Worm (Caenorhabditis elegans) whole organism, L3 larva: ENCODE measurements around the gene C13A2.3.
A peak's percentile ranks its signal among the peaks of the same experiment; 100 is the strongest.

Source experiments
- R02D3.7 ChIP-seq: fragments of 150-350 bp; optimal IDR thresholded peaks from 2 replicates; lab custom pipeline; 2014; ENCODE audit warnings: missing biosample characterization, missing genetic modification characterization
- ZK546.5 ChIP-seq: sonication (generic microtip); optimal IDR thresholded peaks from 2 replicates; lab custom pipeline; 2017; ENCODE audit warnings: missing biosample characterization, missing genetic modification characterization
- ama-1 ChIP-seq: fragments of 150-350 bp; optimal IDR thresholded peaks from 2 replicates; lab custom pipeline; 2018
- ceh-28 ChIP-seq: fragments of 150-350 bp; optimal IDR thresholded peaks from 2 replicates; lab custom pipeline; 2014; ENCODE audit warnings: missing biosample characterization, missing genetic modification reagents, missing genetic modification characterization
- ceh-82 ChIP-seq: fragments of 150-350 bp; optimal IDR thresholded peaks from 2 replicates; lab custom pipeline; 2014; ENCODE audit warnings: missing biosample characterization, missing genetic modification characterization
- ceh-9 ChIP-seq: sonication (generic microtip); optimal IDR thresholded peaks from 2 replicates; lab custom pipeline; 2018; ENCODE audit warnings: missing biosample characterization, missing genetic modification characterization
- daf-12 ChIP-seq: fragments of 150-350 bp; optimal IDR thresholded peaks from 2 replicates; lab custom pipeline; 2014; ENCODE audit warnings: missing biosample characterization, missing genetic modification reagents, missing genetic modification characterization
- egl-27 ChIP-seq: sonication (generic microtip); optimal IDR thresholded peaks from 4 replicates; lab custom pipeline; 2017; ENCODE audit warnings: missing biosample characterization, missing genetic modification reagents, missing genetic modification characterization
- egl-5 ChIP-seq: fragments of 150-350 bp; optimal IDR thresholded peaks from 2 replicates; lab custom pipeline; 2017; ENCODE audit warnings: missing biosample characterization, missing genetic modification reagents, missing genetic modification characterization, inconsistent platforms
- elt-2 ChIP-seq: sonication (generic microtip); optimal IDR thresholded peaks from 2 replicates; lab custom pipeline; 2016; ENCODE audit warnings: missing genetic modification reagents, mild to moderate bottlenecking, missing genetic modification characterization, missing compliant biosample characterization
- elt-3 ChIP-seq, 3 experiments: fragments of 150-350 bp in 1 of 3; sonication (generic microtip) in 2 of 3; optimal IDR thresholded peaks; 2 replicates in 2 of 3; 4 replicates in 1 of 3; lab custom pipeline; 2014 to 2017; ENCODE audit warnings: missing biosample characterization in 3 of 3, missing genetic modification characterization in 3 of 3
- eor-1 ChIP-seq, 2 experiments: fragments of 150-350 bp; optimal IDR thresholded peaks; 2 replicates each; lab custom pipeline; 2014 to 2018; ENCODE audit warnings: missing biosample characterization in 2 of 2, missing genetic modification characterization in 2 of 2
- fkh-2 ChIP-seq: fragments of 150-350 bp; optimal IDR thresholded peaks from 2 replicates; lab custom pipeline; 2014; ENCODE audit warnings: missing biosample characterization, missing genetic modification reagents, missing genetic modification characterization
- fos-1 ChIP-seq: fragments of 150-350 bp; optimal IDR thresholded peaks from 2 replicates; lab custom pipeline; 2014; ENCODE audit warnings: missing biosample characterization, missing genetic modification characterization
- hmg-11 ChIP-seq: sonication (generic microtip); optimal IDR thresholded peaks from 2 replicates; lab custom pipeline; 2016; ENCODE audit warnings: missing genetic modification characterization, missing compliant biosample characterization
- jun-1 ChIP-seq: fragments of 150-350 bp; optimal IDR thresholded peaks from 2 replicates; lab custom pipeline; 2014; ENCODE audit warnings: missing biosample characterization, missing genetic modification reagents, missing genetic modification characterization
- lin-15B ChIP-seq: fragments of 150-350 bp; optimal IDR thresholded peaks from 2 replicates; lab custom pipeline; 2014; ENCODE audit warnings: missing biosample characterization, missing genetic modification characterization
- lin-39 ChIP-seq: fragments of 150-350 bp; optimal IDR thresholded peaks from 2 replicates; lab custom pipeline; 2018; ENCODE audit warnings: missing biosample characterization, missing genetic modification reagents, missing genetic modification characterization
- lsy-12 ChIP-seq: sonication (generic microtip); optimal IDR thresholded peaks from 2 replicates; lab custom pipeline; 2016; ENCODE audit warnings: mild to moderate bottlenecking, missing genetic modification characterization, missing compliant biosample characterization
- mdl-1 ChIP-seq: fragments of 150-350 bp; optimal IDR thresholded peaks from 2 replicates; lab custom pipeline; 2014; ENCODE audit warnings: missing biosample characterization, missing genetic modification characterization
- mml-1 ChIP-seq: fragments of 150-350 bp; sonication (generic microtip); optimal IDR thresholded peaks from 3 replicates; lab custom pipeline; 2014; ENCODE audit warnings: missing biosample characterization, missing genetic modification characterization
- nfya-1 ChIP-seq: sonication (generic microtip); optimal IDR thresholded peaks from 2 replicates; lab custom pipeline; 2017; ENCODE audit warnings: missing genetic modification characterization, mild to moderate bottlenecking, missing compliant biosample characterization, antibody characterized with exemption, moderate library complexity; ENCODE audit not compliant: insufficient read depth
- nhr-11 ChIP-seq: fragments of 150-350 bp; optimal IDR thresholded peaks from 2 replicates; lab custom pipeline; 2014; ENCODE audit warnings: missing biosample characterization, missing genetic modification characterization
- nhr-23 ChIP-seq: fragments of 150-350 bp; optimal IDR thresholded peaks from 2 replicates; lab custom pipeline; 2014; ENCODE audit warnings: missing biosample characterization, missing genetic modification reagents, missing genetic modification characterization
- nhr-237 ChIP-seq: fragments of 150-350 bp; optimal IDR thresholded peaks from 2 replicates; lab custom pipeline; 2014; ENCODE audit warnings: missing biosample characterization, missing genetic modification characterization
- nhr-25 ChIP-seq: sonication (generic microtip); optimal IDR thresholded peaks from 2 replicates; lab custom pipeline; 2017; ENCODE audit warnings: missing biosample characterization, missing genetic modification characterization
- nhr-28 ChIP-seq: fragments of 150-350 bp; optimal IDR thresholded peaks from 2 replicates; lab custom pipeline; 2014; ENCODE audit warnings: missing biosample characterization, missing genetic modification characterization
- nhr-43 ChIP-seq: sonication (generic microtip); optimal IDR thresholded peaks from 2 replicates; lab custom pipeline; 2016; ENCODE audit warnings: mild to moderate bottlenecking, missing genetic modification characterization, missing compliant biosample characterization; ENCODE audit not compliant: poor library complexity, severe bottlenecking
- nhr-67 ChIP-seq: fragments of 150-350 bp; optimal IDR thresholded peaks from 2 replicates; lab custom pipeline; 2014; ENCODE audit warnings: missing biosample characterization, missing genetic modification characterization
- nhr-76 ChIP-seq: fragments of 150-350 bp; sonication (generic microtip); optimal IDR thresholded peaks from 5 replicates; lab custom pipeline; 2014; ENCODE audit warnings: missing biosample characterization, missing genetic modification characterization
- nhr-77 ChIP-seq: fragments of 150-350 bp; optimal IDR thresholded peaks from 2 replicates; lab custom pipeline; 2014; ENCODE audit warnings: missing biosample characterization, missing genetic modification characterization
- pha-4 ChIP-seq: fragments of 150-350 bp; optimal IDR thresholded peaks from 2 replicates; lab custom pipeline; 2014; ENCODE audit warnings: missing biosample characterization, missing genetic modification reagents, missing genetic modification characterization
- pqm-1 ChIP-seq: fragments of 150-350 bp; optimal IDR thresholded peaks from 2 replicates; lab custom pipeline; 2017; ENCODE audit warnings: missing biosample characterization, missing genetic modification characterization, inconsistent platforms
- skn-1 ChIP-seq: fragments of 150-350 bp; optimal IDR thresholded peaks from 2 replicates; lab custom pipeline; 2014; ENCODE audit warnings: missing biosample characterization, missing genetic modification characterization
- snpc-4 ChIP-seq: fragments of 150-350 bp; optimal IDR thresholded peaks from 2 replicates; lab custom pipeline; 2014; ENCODE audit warnings: missing biosample characterization, missing genetic modification characterization
- tbx-2 ChIP-seq: sonication (generic microtip); optimal IDR thresholded peaks from 2 replicates; lab custom pipeline; 2016; ENCODE audit warnings: mild to moderate bottlenecking, missing genetic modification characterization, missing compliant biosample characterization
- unc-39 ChIP-seq: sonication (generic microtip); optimal IDR thresholded peaks from 4 replicates; lab custom pipeline; 2017; ENCODE audit warnings: missing biosample characterization, missing genetic modification characterization
- unc-62 ChIP-seq: fragments of 150-350 bp; sonication (generic microtip); optimal IDR thresholded peaks from 4 replicates; lab custom pipeline; 2014; ENCODE audit warnings: missing biosample characterization, missing genetic modification reagents, missing genetic modification characterization
- ztf-11 ChIP-seq: fragments of 150-350 bp; optimal IDR thresholded peaks from 2 replicates; lab custom pipeline; 2014; ENCODE audit warnings: missing biosample characterization, missing genetic modification characterization
- ztf-4 ChIP-seq: fragments of 150-350 bp; optimal IDR thresholded peaks from 2 replicates; lab custom pipeline; 2014; ENCODE audit warnings: missing biosample characterization, missing genetic modification characterization

Gene C13A2.3

ce11 chrV:7282037-7282436, at the start of gene C13A2.3:
C13A2.3 (plus strand) TSS chrV:7282337.
- TF ChIP-seq eor-1 (tag; optimal IDR thresholded peaks at IDR 0.05; lab: Kevin White, UChicago) (no peak), pha-4 (tag; lab: Kevin White, UChicago) (no peak), snpc-4 (tag; lab: Kevin White, UChicago) (no peak)
- TF ChIP-seq, all 47 proteins: peak for 0

DNA sequence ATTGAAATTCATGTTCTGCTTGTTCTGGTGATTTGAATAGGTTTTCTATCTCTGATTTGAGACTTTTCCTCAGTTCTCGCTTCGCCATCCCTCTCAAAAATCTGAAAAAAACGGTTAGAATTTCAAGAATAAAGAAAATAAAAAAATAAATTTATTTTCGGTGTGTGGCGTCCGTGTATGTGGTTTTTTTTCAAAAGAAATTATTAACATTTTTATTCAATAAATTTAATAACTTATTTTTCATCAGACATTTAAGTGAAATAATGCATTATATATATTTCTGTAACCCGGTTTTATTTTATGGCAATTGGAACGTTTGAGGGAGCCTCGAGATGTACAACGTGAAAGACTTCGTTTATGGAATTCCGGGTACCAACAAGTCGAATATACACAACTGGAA, 47.4 kb upstream of the C13A2.3 start, which contains the start of gene C05C8.5:
Gene C05C8.5, minus strand, starts transcription at position 101 of the 400 bp plus-strand sequence.
- no peak for TF ChIP-seq nfya-1 (tag; lab: Kevin White, UChicago)
- TF ChIP-seq nhr-76 (tag; lab: Kevin White, UChicago): no peak
- TF ChIP-seq unc-62 (GFP tag; lab: Kevin White, UChicago): no peak
- no peak for TF ChIP-seq elt-2 (tag; lab: Kevin White, UChicago)
- no peak for TF ChIP-seq unc-39
- TF ChIP-seq nhr-77 (tag; lab: Kevin White, UChicago): no peak
- no peak for TF ChIP-seq mml-1 (tag; lab: Kevin White, UChicago)
- no peak for TF ChIP-seq fkh-2 (tag; lab: Kevin White, UChicago)
- TF ChIP-seq nhr-28 (tag; lab: Kevin White, UChicago): no peak
- no peak for TF ChIP-seq tbx-2 (tag; lab: Kevin White, UChicago)
- no peak for TF ChIP-seq egl-27
- TF ChIP-seq hmg-11 (tag; lab: Kevin White, UChicago): no peak
- no peak for TF ChIP-seq R02D3.7 (tag; lab: Kevin White, UChicago)
- no peak for TF ChIP-seq nhr-23 (tag; lab: Kevin White, UChicago)
- TF ChIP-seq ztf-11 (tag; lab: Kevin White, UChicago): no peak
- TF ChIP-seq elt-3 (tag; optimal IDR thresholded peaks at IDR 0.05; lab: Kevin White, UChicago): no peak
- TF ChIP-seq ZK546.5 (tag; lab: Kevin White, UChicago): no peak
- TF ChIP-seq nhr-67 (tag; lab: Kevin White, UChicago): no peak
- no peak for TF ChIP-seq nhr-43 (tag; lab: Kevin White, UChicago)
- TF ChIP-seq, all 47 proteins: peak for 0

DNA sequence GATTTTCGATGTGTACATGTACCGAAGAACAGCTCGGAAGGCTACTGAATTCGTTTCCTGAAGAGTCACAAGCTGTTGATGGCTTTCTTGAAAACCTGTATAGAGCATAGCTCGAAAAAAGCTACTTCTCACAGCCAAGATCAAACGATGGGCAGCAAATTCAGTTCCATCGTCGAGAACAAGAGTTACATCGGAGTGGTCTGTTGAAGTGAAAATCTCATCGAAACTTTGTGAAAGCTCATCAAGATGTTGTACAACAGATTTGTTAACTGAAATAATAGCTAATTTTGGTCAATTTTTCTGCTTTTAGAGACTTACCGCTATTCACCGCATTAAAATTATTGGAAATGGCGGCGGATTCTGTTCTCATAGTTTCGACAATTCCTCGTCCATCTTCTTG, 45.4 kb upstream of the C13A2.3 start:
- TF ChIP-seq ceh-82: no peak
- TF ChIP-seq daf-12 (tag; lab: Kevin White, UChicago): no peak
- no peak for TF ChIP-seq unc-39
- no peak for TF ChIP-seq jun-1 (tag; lab: Kevin White, UChicago)
- no peak for TF ChIP-seq ama-1 (lab: Kevin White, UChicago)
- no peak for TF ChIP-seq nhr-77 (tag; lab: Kevin White, UChicago)
- no peak for TF ChIP-seq ztf-4 (tag; lab: Kevin White, UChicago)
- no peak for TF ChIP-seq lsy-12 (tag; lab: Kevin White, UChicago)
- TF ChIP-seq fos-1 (tag; lab: Kevin White, UChicago): no peak
- no peak for TF ChIP-seq mdl-1 (tag; lab: Kevin White, UChicago)
- TF ChIP-seq hmg-11 (tag; lab: Kevin White, UChicago): no peak
- no peak for TF ChIP-seq pqm-1 (tag; lab: Kevin White, UChicago)
- no peak for TF ChIP-seq nhr-237 (tag; lab: Kevin White, UChicago)

- TF ChIP-seq tbx-2 (tag; lab: Kevin White, UChicago) (no peak), snpc-4 (tag; lab: Kevin White, UChicago) (no peak), skn-1 (no peak), R02D3.7 (tag; lab: Kevin White, UChicago) (no peak)
These were observed 45.2 kb upstream of the C13A2.3 start, which contains the start of gene hpo-9 for ce11 chrV:7237094-7237132. hpo-9 (minus strand) TSS chrV:7237130.

- TF ChIP-seq nhr-11: no peak
- TF ChIP-seq nhr-25: peak; percentile 80
- no peak for TF ChIP-seq elt-3 (tag; optimal IDR thresholded peaks at IDR 0.05; lab: Kevin White, UChicago)
- TF ChIP-seq nhr-23 (tag; lab: Kevin White, UChicago): peak; percentile 94
- peak; percentile 69 for TF ChIP-seq R02D3.7 (tag; lab: Kevin White, UChicago)
- peak; percentile 91 for TF ChIP-seq nfya-1 (tag; lab: Kevin White, UChicago)
- TF ChIP-seq lin-39 (tag; lab: Kevin White, UChicago): peak; percentile 56
- peak; percentile 32 for TF ChIP-seq ama-1 (lab: Kevin White, UChicago)
- TF ChIP-seq nhr-43 (tag; lab: Kevin White, UChicago): peak; percentile 92
- peak; percentile 96 for TF ChIP-seq pha-4 (tag; lab: Kevin White, UChicago)
- no peak for TF ChIP-seq nhr-77 (tag; lab: Kevin White, UChicago)
- peak; percentile 57 for TF ChIP-seq ceh-82
- peak; percentile 95 for TF ChIP-seq egl-5 (tag; lab: Kevin White, UChicago)
- peak; percentile 51 for TF ChIP-seq elt-2 (tag; lab: Kevin White, UChicago)
- TF ChIP-seq hmg-11 (tag; lab: Kevin White, UChicago): peak; percentile 86
- peak; percentile 92 for TF ChIP-seq lin-15B (tag; lab: Kevin White, UChicago)
- peak; percentile 31 for TF ChIP-seq pqm-1 (tag; lab: Kevin White, UChicago)
- no peak for TF ChIP-seq unc-39
- peak; percentile 37 for TF ChIP-seq skn-1
- peak; percentile 65 for TF ChIP-seq ceh-28 (tag; lab: Kevin White, UChicago)
- peak; percentile 57 for TF ChIP-seq snpc-4 (tag; lab: Kevin White, UChicago)
- no peak for TF ChIP-seq ceh-9 (tag; lab: Kevin White, UChicago)
These were observed 45.0 kb upstream of the C13A2.3 start, which contains the start of gene hyls-1 for ce11 chrV:7237133-7237532. hyls-1 (plus strand) TSS chrV:7237381.
